Fruit fly (Drosophila melanogaster): Measurements from ENCODE around the gene CG9399.

The CG9399 gene

dm6 chr3R:9555334-9555974, 18.6 kb downstream of the CG9399 start, which contains the start of the genes CG9386 and BckdhA (continued):
- TF ChIP-seq CkIIα-i1 (GFP tag; IDR thresholded peaks at IDR 0.05) (no peak), Sin3A (optimal IDR thresholded peaks at IDR 0.05) (peak; percentile 24), Fer1 (GFP tag; optimal IDR thresholded peaks at IDR 0.05) (peak; percentile 42), CG8765 (GFP tag; IDR thresholded peaks at IDR 0.05) (0 out of 2 replicates have a peak, but pooled peaks have one; percentile 14), tin (GFP tag; optimal IDR thresholded peaks at IDR 0.05) (peak; percentile 57), D19B (GFP tag; optimal IDR thresholded peaks at IDR 0.05) (peak; percentile 35), CG18476 (GFP tag; optimal IDR thresholded peaks at IDR 0.05) (peak; percentile 34), cad (GFP tag; optimal IDR thresholded peaks at IDR 0.05) (no peak), Taf1 (GFP tag; IDR thresholded peaks at IDR 0.05) (0 out of 2 replicates have a peak, but pooled peaks have one; percentile 24), CG7839 (tag; optimal IDR thresholded peaks at IDR 0.05) (peak; percentile 59), CG13624 (GFP tag; optimal IDR thresholded peaks at IDR 0.05) (peak; percentile 68), Max (GFP tag; optimal IDR thresholded peaks at IDR 0.05) (peak; percentile 60), zen2 (GFP tag; IDR thresholded peaks at IDR 0.05; ENCODE audit: partially characterized antibody) (peak; percentile 44; the same call in 1 of the 3 replicates), HHEX (GFP tag; optimal IDR thresholded peaks at IDR 0.05) (peak; percentile 32), pnt (GFP tag; optimal IDR thresholded peaks at IDR 0.05) (peak; percentile 34), CG8388 (GFP tag; optimal IDR thresholded peaks at IDR 0.05) (peak; percentile 5), her (GFP tag; optimal IDR thresholded peaks at IDR 0.05) (peak; percentile 25), CG33557 (GFP tag; optimal IDR thresholded peaks at IDR 0.05) (peak; percentile 10), CG12155 (GFP tag; optimal IDR thresholded peaks at IDR 0.05) (peak; percentile 50), Atf-2 (GFP tag; optimal IDR thresholded peaks at IDR 0.05) (peak; percentile 13), hb (GFP tag; IDR thresholded peaks at IDR 0.05; ENCODE audit: partially characterized antibody) (peak; percentile 67; the same call in 2 of the 3 replicates), CG11723 (GFP tag; optimal IDR thresholded peaks at IDR 0.05) (peak; percentile 33), CG11456 (GFP tag; IDR thresholded peaks at IDR 0.05) (peak; percentile 57; the same call in 2 of the 3 replicates), CG3281 (GFP tag; optimal IDR thresholded peaks at IDR 0.05) (peak; percentile 44), zfh2 (GFP tag; optimal IDR thresholded peaks at IDR 0.05) (peak; percentile 58), CG16815 (GFP tag; optimal IDR thresholded peaks at IDR 0.05) (no peak), Six4 (GFP tag; optimal IDR thresholded peaks at IDR 0.05) (no peak), crc (GFP tag; optimal IDR thresholded peaks at IDR 0.05) (no peak), z (GFP tag; IDR thresholded peaks at IDR 0.05) (no peak), emc (GFP tag; optimal IDR thresholded peaks at IDR 0.05) (no peak), CG10147 (GFP tag; optimal IDR thresholded peaks at IDR 0.05) (peak; percentile 42), CG7556 (GFP tag; optimal IDR thresholded peaks at IDR 0.05) (peak; percentile 42), CG5245 (GFP tag; optimal IDR thresholded peaks at IDR 0.05) (peak; percentile 0), eve (GFP tag; optimal IDR thresholded peaks at IDR 0.05) (no peak), chinmo (GFP tag; IDR thresholded peaks at IDR 0.05; ENCODE audit: partially characterized antibody) (peak; percentile 72; the same call in 1 of the 4 replicates), CG3838 (GFP tag; optimal IDR thresholded peaks at IDR 0.05) (no peak), CG17359 (tag; optimal IDR thresholded peaks at IDR 0.05) (peak; percentile 32), ase (GFP tag; IDR thresholded peaks at IDR 0.05) (peak; percentile 46; the same call in 1 of the 3 replicates), Sox100B (GFP tag; optimal IDR thresholded peaks at IDR 0.05) (no peak), Hsf (GFP tag; optimal IDR thresholded peaks at IDR 0.05) (peak; percentile 59), hth (optimal IDR thresholded peaks at IDR 0.05) (no peak), CG10979 (tag; optimal IDR thresholded peaks at IDR 0.05) (peak; percentile 76), Meics (GFP tag; optimal IDR thresholded peaks at IDR 0.05) (peak; percentile 67), CG30403 (GFP tag; optimal IDR thresholded peaks at IDR 0.05) (peak; percentile 75), CG14014 (GFP tag; IDR thresholded peaks at IDR 0.05) (peak; percentile 46; the same call in 1 of the 2 replicates), ara (GFP tag; IDR thresholded peaks at IDR 0.05) (no peak), Oli (tag; optimal IDR thresholded peaks at IDR 0.05) (peak; percentile 21), CoRest (tag; optimal IDR thresholded peaks at IDR 0.05) (peak; percentile 73), org-1 (GFP tag; optimal IDR thresholded peaks at IDR 0.05) (no peak), CG17186 (GFP tag; optimal IDR thresholded peaks at IDR 0.05) (peak; percentile 52)

All from whole organism, embryonic.